Fruit fly (Drosophila melanogaster) whole organism, embryonic: Measurements from ENCODE around the gene CG15728.

ENCODE experiments used
- Aef1 ChIP-seq: fragments of 200-800 bp; sonication (Bioruptor generic); IDR thresholded peaks from 3 replicates; pipeline ENCODE4 v1.3.6; 2022; ENCODE audit warnings: missing biosample characterization, missing genetic modification characterization
- CG11504 ChIP-seq: fragments of 200-800 bp; sonication (Bioruptor generic); optimal IDR thresholded peaks from 3 replicates; lab custom pipeline; 2019; ENCODE audit warnings: missing biosample characterization, mild to moderate bottlenecking, missing genetic modification characterization, moderate library complexity
- CG11695 ChIP-seq: fragments of 200-800 bp; sonication (Bioruptor generic); IDR thresholded peaks from 3 replicates; pipeline ENCODE4 v1.3.6; 2022; ENCODE audit warnings: missing biosample characterization, missing genetic modification characterization
- CG12219 ChIP-seq: fragments of 200-800 bp; sonication (Bioruptor generic); optimal IDR thresholded peaks from 3 replicates; lab custom pipeline; 2018; ENCODE audit warnings: missing biosample characterization, mild to moderate bottlenecking, missing genetic modification characterization
- CG13775 ChIP-seq: fragments of 200-800 bp; sonication (Bioruptor generic); optimal IDR thresholded peaks from 3 replicates; lab custom pipeline; 2017; ENCODE audit warnings: missing biosample characterization, mild to moderate bottlenecking, missing genetic modification characterization
- CG15011 ChIP-seq: fragments of 200-800 bp; sonication (Bioruptor generic); optimal IDR thresholded peaks from 3 replicates; lab custom pipeline; 2018; ENCODE audit warnings: missing biosample characterization, mild to moderate bottlenecking, missing genetic modification characterization
- CG15514 ChIP-seq: fragments of 200-800 bp; sonication (Bioruptor generic); optimal IDR thresholded peaks from 3 replicates; lab custom pipeline; 2017; ENCODE audit warnings: missing biosample characterization, missing genetic modification characterization, mild to moderate bottlenecking, moderate library complexity, missing genetic modification reagents
- CG18011 ChIP-seq: fragments of 200-800 bp; sonication (Bioruptor generic); optimal IDR thresholded peaks from 2 replicates; lab custom pipeline; 2017; ENCODE audit warnings: missing biosample characterization, missing genetic modification characterization, mild to moderate bottlenecking, moderate library complexity, missing genotype
- CG18262 ChIP-seq: fragments of 200-800 bp; optimal IDR thresholded peaks from 3 replicates; lab custom pipeline; 2019; ENCODE audit warnings: missing biosample characterization, mild to moderate bottlenecking, missing genetic modification characterization, moderate library complexity
- CG1832 ChIP-seq: fragments of 200-800 bp; sonication (Bioruptor generic); optimal IDR thresholded peaks from 2 replicates; lab custom pipeline; 2017; ENCODE audit warnings: missing biosample characterization, mild to moderate bottlenecking, missing genetic modification characterization, inconsistent platforms
- CG18764 ChIP-seq: fragments of 200-800 bp; sonication (Bioruptor generic); optimal IDR thresholded peaks from 3 replicates; lab custom pipeline; 2016; ENCODE audit warnings: missing biosample characterization, missing genetic modification characterization
- CG30403 ChIP-seq: fragments of 200-800 bp; sonication (Bioruptor generic); optimal IDR thresholded peaks from 3 replicates; lab custom pipeline; 2016; ENCODE audit warnings: missing biosample characterization, missing genetic modification characterization
- CG31224 ChIP-seq: fragments of 200-800 bp; sonication (Bioruptor generic); IDR thresholded peaks from 2 replicates; pipeline ENCODE4 v1.3.6; 2022; ENCODE audit warnings: missing biosample characterization, missing genetic modification characterization
- CG3281 ChIP-seq: fragments of 200-800 bp; sonication (Bioruptor generic); optimal IDR thresholded peaks from 3 replicates; lab custom pipeline; 2017; ENCODE audit warnings: missing biosample characterization, mild to moderate bottlenecking, missing genetic modification characterization
- CG3995 ChIP-seq: fragments of 200-800 bp; sonication (Bioruptor generic); optimal IDR thresholded peaks from 3 replicates; lab custom pipeline; 2016; ENCODE audit warnings: missing biosample characterization, missing genetic modification characterization
- CG4328 ChIP-seq: fragments of 200-800 bp; sonication (Bioruptor generic); optimal IDR thresholded peaks from 3 replicates; lab custom pipeline; 2017; ENCODE audit warnings: missing biosample characterization, missing genetic modification reagents, missing genetic modification characterization
- CG6272 ChIP-seq: fragments of 200-800 bp; sonication (Bioruptor generic); IDR thresholded peaks from 2 replicates; pipeline ENCODE4 v1.3.6; 2022; ENCODE audit warnings: missing biosample characterization, missing genetic modification characterization
- CG6654 ChIP-seq: fragments of 200-800 bp; sonication (Bioruptor generic); optimal IDR thresholded peaks from 2 replicates; lab custom pipeline; 2017; ENCODE audit warnings: missing biosample characterization, mild to moderate bottlenecking, missing genetic modification characterization
- CG7963 ChIP-seq: fragments of 200-800 bp; sonication (Bioruptor generic); IDR thresholded peaks from 3 replicates; pipeline ENCODE4 v1.3.6; 2022; ENCODE audit warnings: missing biosample characterization, missing genetic modification characterization; ENCODE audit not compliant: partially characterized antibody
- CG8924 ChIP-seq: fragments of 200-800 bp; optimal IDR thresholded peaks from 3 replicates; lab custom pipeline; 2019; ENCODE audit warnings: missing biosample characterization, mild to moderate bottlenecking, missing genetic modification characterization, moderate library complexity
- CG8944 ChIP-seq: fragments of 200-800 bp; sonication (Bioruptor generic); optimal IDR thresholded peaks from 3 replicates; lab custom pipeline; 2016; ENCODE audit warnings: missing biosample characterization, missing genetic modification characterization
- CG9727 ChIP-seq: fragments of 200-800 bp; sonication (Bioruptor generic); optimal IDR thresholded peaks from 3 replicates; lab custom pipeline; 2017; ENCODE audit warnings: missing biosample characterization, mild to moderate bottlenecking, missing genetic modification characterization
- CG9817 ChIP-seq: fragments of 200-800 bp; sonication (Bioruptor generic); optimal IDR thresholded peaks from 2 replicates; lab custom pipeline; 2018; ENCODE audit warnings: missing biosample characterization, mild to moderate bottlenecking, missing genetic modification characterization, moderate library complexity
- CkIIα-i1 ChIP-seq: fragments of 200-800 bp; sonication (Bioruptor generic); IDR thresholded peaks from 2 replicates; pipeline ENCODE4 v1.3.6; 2022; ENCODE audit warnings: missing biosample characterization, missing genetic modification characterization
- D ChIP-seq, 2 experiments: fragments of 200-800 bp in 1 of 2; fragments of >200 bp in 1 of 2; sonication (Bioruptor generic) in 1 of 2; optimal IDR thresholded peaks; 2 replicates in 1 of 2; 3 replicates in 1 of 2; lab custom pipeline; 2017; ENCODE audit warnings: mild to moderate bottlenecking in 1 of 2, missing biosample characterization in 1 of 2, missing genetic modification characterization in 1 of 2, missing genetic modification reagents in 1 of 2
- Eip74EF ChIP-seq, 2 experiments: fragments of 200-800 bp in 1 of 2; fragments of >200 bp in 1 of 2; sonication (Bioruptor generic) in 1 of 2; optimal IDR thresholded peaks; 2 replicates each; lab custom pipeline; 2017 to 2019; ENCODE audit warnings: missing biosample characterization in 2 of 2, missing genetic modification characterization in 2 of 2, mild to moderate bottlenecking in 1 of 2, moderate library complexity in 1 of 2
- Hr51 ChIP-seq, 2 experiments: fragments of 200-800 bp; sonication (Bioruptor generic); optimal IDR thresholded peaks; 2 replicates in 1 of 2; 3 replicates in 1 of 2; lab custom pipeline; 2016 to 2018; ENCODE audit warnings: missing biosample characterization in 2 of 2, missing genetic modification characterization in 2 of 2, mild to moderate bottlenecking in 1 of 2, moderate library complexity in 1 of 2
- Max ChIP-seq: fragments of 200-800 bp; sonication (Bioruptor generic); optimal IDR thresholded peaks from 2 replicates; lab custom pipeline; 2016; ENCODE audit warnings: missing biosample characterization, mild to moderate bottlenecking, missing genetic modification characterization
- Spps ChIP-seq: fragments of 200-800 bp; sonication (Bioruptor generic); optimal IDR thresholded peaks from 2 replicates; lab custom pipeline; 2018; ENCODE audit warnings: missing biosample characterization, mild to moderate bottlenecking, missing genetic modification characterization
- Trl ChIP-seq, 3 experiments: fragments of >200 bp in 2 of 3; fragments of 200-800 bp in 1 of 3; sonication (Bioruptor generic) in 1 of 3; optimal IDR thresholded peaks; 2 replicates in 1 of 3; 3 replicates in 2 of 3; lab custom pipeline; 2016 to 2017; ENCODE audit warnings: missing biosample characterization in 1 of 3, missing genetic modification characterization in 1 of 3
- Usf ChIP-seq: fragments of 200-800 bp; sonication (Bioruptor generic); optimal IDR thresholded peaks from 2 replicates; lab custom pipeline; 2017; ENCODE audit warnings: missing genotype, missing biosample characterization, missing genetic modification characterization
- bbx ChIP-seq: fragments of 200-800 bp; sonication (Bioruptor generic); IDR thresholded peaks from 2 replicates; pipeline ENCODE4 v1.3.6; 2022; ENCODE audit warnings: missing biosample characterization, missing genetic modification characterization; ENCODE audit not compliant: partially characterized antibody
- chn ChIP-seq: fragments of 200-800 bp; sonication (Bioruptor generic); optimal IDR thresholded peaks from 2 replicates; lab custom pipeline; 2016; ENCODE audit warnings: missing biosample characterization, missing genetic modification characterization
- crp ChIP-seq, 2 experiments: fragments of 200-800 bp; sonication (Bioruptor generic); optimal IDR thresholded peaks; 2 replicates in 1 of 2; 3 replicates in 1 of 2; lab custom pipeline; 2017; ENCODE audit warnings: missing biosample characterization in 2 of 2, missing genetic modification characterization in 2 of 2, mild to moderate bottlenecking in 1 of 2, moderate library complexity in 1 of 2
- dan ChIP-seq: fragments of 200-800 bp; sonication (Bioruptor generic); IDR thresholded peaks from 2 replicates; pipeline ENCODE4 v1.3.6; 2022; ENCODE audit warnings: missing biosample characterization, missing genetic modification characterization
- en ChIP-seq: fragments of 200-800 bp; sonication (Bioruptor generic); optimal IDR thresholded peaks from 2 replicates; lab custom pipeline; 2016; ENCODE audit warnings: missing biosample characterization, missing genetic modification characterization
- fd96Cb ChIP-seq: fragments of 200-800 bp; sonication (Bioruptor generic); optimal IDR thresholded peaks from 2 replicates; lab custom pipeline; 2018; ENCODE audit warnings: missing biosample characterization, mild to moderate bottlenecking, missing genetic modification characterization, moderate library complexity
- grn ChIP-seq: fragments of 200-800 bp; sonication (Bioruptor generic); optimal IDR thresholded peaks from 3 replicates; lab custom pipeline; 2017; ENCODE audit warnings: missing biosample characterization, missing genetic modification characterization
- kah ChIP-seq: fragments of 200-800 bp; sonication (Bioruptor generic); optimal IDR thresholded peaks from 2 replicates; lab custom pipeline; 2018; ENCODE audit warnings: missing biosample characterization, mild to moderate bottlenecking, missing genetic modification characterization
- kni ChIP-seq: fragments of 200-800 bp; sonication (Bioruptor generic); optimal IDR thresholded peaks from 3 replicates; lab custom pipeline; 2017; ENCODE audit warnings: mild to moderate bottlenecking, missing biosample characterization, missing genetic modification reagents, missing genetic modification characterization
- lov ChIP-seq, 2 experiments: fragments of 200-800 bp in 1 of 2; fragments of >200 bp in 1 of 2; sonication (Bioruptor generic) in 1 of 2; IDR thresholded peaks in 1 of 2; optimal IDR thresholded peaks in 1 of 2; 2 replicates in 1 of 2; 3 replicates in 1 of 2; pipeline versions ENCODE4 v1.3.6 to Lab custom; 2017 to 2022; ENCODE audit warnings: missing biosample characterization in 1 of 2, missing genetic modification characterization in 1 of 2
- nmo ChIP-seq: fragments of 200-800 bp; sonication (Bioruptor generic); optimal IDR thresholded peaks from 2 replicates; lab custom pipeline; 2018; ENCODE audit warnings: missing biosample characterization, mild to moderate bottlenecking, missing genetic modification characterization, moderate library complexity
- ro ChIP-seq: fragments of 200-800 bp; sonication (Bioruptor generic); IDR thresholded peaks from 2 replicates; pipeline ENCODE4 v1.3.6; 2022; ENCODE audit warnings: missing biosample characterization, missing genetic modification characterization
- sens ChIP-seq: fragments of 200-800 bp; sonication (Bioruptor generic); peaks from one replicate; lab custom pipeline; 2016; ENCODE audit warnings: missing biosample characterization, missing genetic modification characterization
- shn ChIP-seq: fragments of 200-800 bp; sonication (Bioruptor generic); optimal IDR thresholded peaks from 3 replicates; lab custom pipeline; 2016; ENCODE audit warnings: missing biosample characterization, missing genetic modification characterization
- tx ChIP-seq: fragments of 200-800 bp; sonication (Bioruptor generic); optimal IDR thresholded peaks from 2 replicates; lab custom pipeline; 2016; ENCODE audit warnings: missing biosample characterization, missing genetic modification characterization
- z ChIP-seq: fragments of 200-800 bp; sonication (Bioruptor generic); IDR thresholded peaks from 3 replicates; pipeline ENCODE4 v1.3.6; 2022; ENCODE audit warnings: missing biosample characterization, missing genetic modification characterization
- zen ChIP-seq: fragments of 200-800 bp; sonication (Bioruptor generic); optimal IDR thresholded peaks from 3 replicates; lab custom pipeline; 2018; ENCODE audit warnings: missing biosample characterization, mild to moderate bottlenecking, missing genetic modification characterization, moderate library complexity

Gene CG15728

DNA sequence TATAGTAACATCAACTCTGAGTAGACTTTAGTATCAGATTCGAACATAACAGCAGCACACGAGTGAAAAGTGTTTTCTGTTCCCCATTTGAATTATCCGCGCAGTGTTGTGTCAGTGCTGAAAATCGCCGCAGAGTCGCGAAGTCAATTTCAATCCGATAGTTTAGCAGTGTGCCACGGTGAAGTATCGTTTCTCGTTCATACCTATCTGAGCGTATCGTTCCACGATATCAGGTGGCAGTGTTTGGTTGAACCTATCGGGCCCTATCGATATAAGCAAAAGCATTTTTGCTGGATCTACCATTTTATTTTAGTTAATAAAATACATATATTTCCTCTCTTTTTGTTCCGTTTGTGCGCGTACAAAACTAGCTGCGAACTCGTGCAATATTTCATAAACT is 29.5 kb downstream of the CG15728 start, which contains the start of gene CkIalpha (continued):
- TF ChIP-seq bbx (GFP tag; lab: Robert Waterston, UW) = peak; percentile 99
- TF ChIP-seq CG6272 (GFP tag; lab: Robert Waterston, UW) = peak; percentile 75
- TF ChIP-seq Aef1 = peak; percentile 63
- peak; percentile 63 for TF ChIP-seq CG30403 (GFP tag; lab: Kevin White, UChicago)
- peak; percentile 15 for TF ChIP-seq CG18764 (GFP tag; lab: Kevin White, UChicago)
- TF ChIP-seq CG6654 = no peak
- peak; percentile 42 for TF ChIP-seq tx (GFP tag; lab: Kevin White, UChicago)
- no peak for TF ChIP-seq en (GFP tag; lab: Kevin White, UChicago)
- peak; percentile 62 for TF ChIP-seq nmo
- no peak for TF ChIP-seq CG15011 (GFP tag; lab: Kevin White, UChicago)
- TF ChIP-seq Trl (optimal IDR thresholded peaks at IDR 0.05; lab: Kevin White, UChicago) = no peak
- TF ChIP-seq Trl (GFP tag; optimal IDR thresholded peaks at IDR 0.05; lab: Kevin White, UChicago) = peak; percentile 70
- TF ChIP-seq CG8924 (tag; lab: Kevin White, UChicago) = no peak
- TF ChIP-seq CG31224 (GFP tag; lab: Robert Waterston, UW) = 0 out of 2 replicates have a peak, but pooled peaks have one; percentile 10
- TF ChIP-seq Max (GFP tag; lab: Kevin White, UChicago) = peak; percentile 26
- no peak for TF ChIP-seq kni (GFP tag; lab: Kevin White, UChicago)
- TF ChIP-seq shn (GFP tag; lab: Kevin White, UChicago) = peak; percentile 60
- TF ChIP-seq grn = no peak
- TF ChIP-seq ro (GFP tag; lab: Robert Waterston, UW) = no peak
- peak; percentile 9 for TF ChIP-seq Spps (tag; lab: Kevin White, UChicago)
- TF ChIP-seq chn (GFP tag; lab: Kevin White, UChicago) = peak; percentile 50
- peak; percentile 6 for TF ChIP-seq CG18011 (GFP tag; lab: Kevin White, UChicago)
- 0 out of 3 replicates have a peak, but pooled peaks have one; percentile 31 for TF ChIP-seq CG11695
- TF ChIP-seq CG3281 (GFP tag; lab: Kevin White, UChicago) = peak; percentile 27
- peak; percentile 45 for TF ChIP-seq kah
- TF ChIP-seq CG15514 (GFP tag; lab: Kevin White, UChicago) = peak; percentile 94
- TF ChIP-seq Hr51 (GFP tag; optimal IDR thresholded peaks at IDR 0.05; lab: Kevin White, UChicago) = peak in 1 of 2 experiments; percentile 60
- no peak for TF ChIP-seq CG9727 (GFP tag; lab: Kevin White, UChicago)
- no peak for TF ChIP-seq z (GFP tag; lab: Robert Waterston, UW)
- peak; percentile 89 for TF ChIP-seq sens (GFP tag; lab: Kevin White, UChicago)
- TF ChIP-seq fd96Cb (tag; lab: Kevin White, UChicago) = no peak
- TF ChIP-seq CG13775 = peak; percentile 27
- no peak for TF ChIP-seq CkIIα-i1 (GFP tag; lab: Robert Waterston, UW)
- TF ChIP-seq crp (GFP tag; optimal IDR thresholded peaks at IDR 0.05; lab: Kevin White, UChicago) = peak in 1 of 2 experiments; percentile 47
- TF ChIP-seq CG1832 = no peak
- no peak for TF ChIP-seq D (optimal IDR thresholded peaks at IDR 0.05; lab: Kevin White, UChicago)
- TF ChIP-seq D (GFP tag; optimal IDR thresholded peaks at IDR 0.05; lab: Kevin White, UChicago) = no peak
- no peak for TF ChIP-seq lov (optimal IDR thresholded peaks at IDR 0.05; lab: Kevin White, UChicago)
- TF ChIP-seq lov (GFP tag; IDR thresholded peaks at IDR 0.05; lab: Robert Waterston, UW) = no peak
- TF ChIP-seq CG7963 (GFP tag; lab: Robert Waterston, UW) = peak; percentile 98
- TF ChIP-seq dan (GFP tag; lab: Robert Waterston, UW) = no peak
- peak; percentile 79 for TF ChIP-seq CG3995
- TF ChIP-seq CG11504 = no peak
- no peak for TF ChIP-seq CG12219 (GFP tag; lab: Kevin White, UChicago)
- TF ChIP-seq CG4328 (GFP tag; lab: Kevin White, UChicago) = no peak
- peak; percentile 47 for TF ChIP-seq CG9817 (tag; lab: Kevin White, UChicago)
- no peak for TF ChIP-seq Usf (GFP tag; lab: Kevin White, UChicago)
- TF ChIP-seq Eip74EF (GFP tag; optimal IDR thresholded peaks at IDR 0.05; lab: Kevin White, UChicago) = no peak
- peak; percentile 34 for TF ChIP-seq zen (tag; lab: Kevin White, UChicago)
- TF ChIP-seq CG8944 (GFP tag; lab: Kevin White, UChicago) = peak; percentile 54
- no peak for TF ChIP-seq CG18262 (tag; lab: Kevin White, UChicago)
